Worm (Caenorhabditis elegans) whole organism, L4 larva: ENCODE measurements around the gene smk-1.

Source experiments
- ceh-28 ChIP-seq: fragments of 150-350 bp; optimal IDR thresholded peaks from 2 replicates; lab custom pipeline; 2014; ENCODE audit warnings: missing biosample characterization, missing genetic modification reagents, missing genetic modification characterization
- ceh-82 ChIP-seq: sonication (generic microtip); optimal IDR thresholded peaks from 2 replicates; lab custom pipeline; 2017; ENCODE audit warnings: missing biosample characterization, missing genetic modification characterization
- dmd-6 ChIP-seq: fragments of 200-800 bp; sonication (Bioruptor generic); IDR thresholded peaks from 2 replicates; pipeline ENCODE4 v1.3.6; 2022; ENCODE audit warnings: missing genetic modification reagents, missing genetic modification characterization, missing compliant biosample characterization
- hlh-11 ChIP-seq: fragments of 200-800 bp; sonication (Bioruptor generic); optimal IDR thresholded peaks from 2 replicates; lab custom pipeline; 2018; ENCODE audit warnings: mild to moderate bottlenecking, missing genetic modification characterization, missing compliant biosample characterization
- jun-1 ChIP-seq: fragments of 150-350 bp; optimal IDR thresholded peaks from 2 replicates; lab custom pipeline; 2014; ENCODE audit warnings: missing biosample characterization, missing genetic modification reagents, missing genetic modification characterization
- madf-5 ChIP-seq, 2 experiments: fragments of 200-800 bp; sonication (Bioruptor generic); IDR thresholded peaks; 2 replicates each; pipeline ENCODE4 v1.3.6; 2022; ENCODE audit warnings: missing compliant biosample characterization in 2 of 2, missing genetic modification characterization in 2 of 2
- nhr-25 ChIP-seq: sonication (generic microtip); optimal IDR thresholded peaks from 2 replicates; lab custom pipeline; 2017; ENCODE audit warnings: missing genetic modification characterization, mild to moderate bottlenecking, missing compliant biosample characterization, antibody characterized with exemption, moderate library complexity, borderline replicate concordance; ENCODE audit not compliant: insufficient read depth
- nhr-77 ChIP-seq: fragments of 150-350 bp; optimal IDR thresholded peaks from 2 replicates; lab custom pipeline; 2014; ENCODE audit warnings: missing biosample characterization, missing genetic modification characterization
- snpc-4 ChIP-seq: fragments of 150-350 bp; optimal IDR thresholded peaks from 2 replicates; lab custom pipeline; 2014; ENCODE audit warnings: missing biosample characterization, missing genetic modification characterization
- unc-39 ChIP-seq: sonication (generic microtip); optimal IDR thresholded peaks from 2 replicates; lab custom pipeline; 2017; ENCODE audit warnings: missing biosample characterization, missing genetic modification characterization

- TF ChIP-seq nhr-77 (tag; lab: Kevin White, UChicago) (no peak), ceh-82 (tag; lab: Kevin White, UChicago) (no peak), snpc-4 (tag; lab: Kevin White, UChicago) (no peak), hlh-11 (tag; lab: Kevin White, UChicago) (no peak), dmd-6 (GFP tag; lab: Robert Waterston, UW) (no peak), ceh-28 (tag; lab: Kevin White, UChicago) (no peak), jun-1 (tag; lab: Kevin White, UChicago) (no peak), madf-5 (GFP tag; IDR thresholded peaks at IDR 0.05; lab: Robert Waterston, UW) (no peak), unc-39 (tag; lab: Kevin White, UChicago) (no peak), nhr-25 (tag; lab: Kevin White, UChicago) (no peak)
These were observed 13.6 kb downstream of the smk-1 start, which contains the start of gene idpc-2 for ce11 chrV:8621213-8621612.
